Worm (Caenorhabditis elegans): ENCODE measurements around the gene F22F7.7.

The F22F7.7 gene

ce11 chrV:2133512-2133911, 6.3 kb downstream of the F22F7.7 start (continued):
- TF ChIP-seq egl-18 (GFP tag; IDR thresholded peaks at IDR 0.05) = no peak

- TF ChIP-seq ama-1 (optimal IDR thresholded peaks at IDR 0.05) (no peak), ama-1 (GFP tag; optimal IDR thresholded peaks at IDR 0.05) (no peak), nfyb-1 (GFP tag; IDR thresholded peaks at IDR 0.05) (peak; percentile 19; the same call in 1 of the 2 replicates), sea-2 (GFP tag; IDR thresholded peaks at IDR 0.05) (0 out of 2 replicates have a peak, but pooled peaks have one; percentile 18), ztf-6 (GFP tag; IDR thresholded peaks at IDR 0.05) (no peak), zfh-2 (GFP tag; conservative IDR thresholded peaks at IDR 0.05) (peak; percentile 56; the same call in 1 of the 2 replicates), efl-1 (GFP tag; optimal IDR thresholded peaks at IDR 0.05) (no peak), mxl-1 (tag; optimal IDR thresholded peaks at IDR 0.05) (no peak)
Observed at ce11 chrV:2132675-2133074, 7.2 kb downstream of the F22F7.7 start.

- TF ChIP-seq hlh-26 (GFP tag; conservative IDR thresholded peaks at IDR 0.05) (no peak), ceh-27 (GFP tag; optimal IDR thresholded peaks at IDR 0.05) (peak; percentile 47), dox-1 (GFP tag; IDR thresholded peaks at IDR 0.05) (peak; percentile 43; the same call in 1 of the 2 replicates), madf-8 (GFP tag; conservative IDR thresholded peaks at IDR 0.05) (peak; percentile 16; the same call in 1 of the 2 replicates), snpc-1.1 (tag; optimal IDR thresholded peaks at IDR 0.05; ENCODE audit: insufficient read depth) (peak; percentile 42), aptf-2 (GFP tag; conservative IDR thresholded peaks at IDR 0.05) (0 out of 2 replicates have a peak, but pooled peaks have one; percentile 58), K11D2.4 (GFP tag; IDR thresholded peaks at IDR 0.05) (0 out of 2 replicates have a peak, but pooled peaks have one; percentile 46), rcor-1 (GFP tag; IDR thresholded peaks at IDR 0.05) (peak; percentile 46; the same call in 1 of the 2 replicates), lin-54 (GFP tag; optimal IDR thresholded peaks at IDR 0.05) (peak; percentile 79), dpl-1 (GFP tag; optimal IDR thresholded peaks at IDR 0.05) (peak; percentile 73), attf-6 (GFP tag; IDR thresholded peaks at IDR 0.05) (no peak), B0336.3 (GFP tag; IDR thresholded peaks at IDR 0.05) (0 out of 2 replicates have a peak, but pooled peaks have one; percentile 39), lin-35 (GFP tag; optimal IDR thresholded peaks at IDR 0.05) (peak; percentile 10 to 81 (median 34)), xnd-1 (tag; optimal IDR thresholded peaks at IDR 0.05) (peak; percentile 8), unc-130 (GFP tag; optimal IDR thresholded peaks at IDR 0.05) (peak; percentile 76), ceh-91 (GFP tag; IDR thresholded peaks at IDR 0.05) (peak; percentile 45; the same call in 1 of the 2 replicates), lin-40 (tag; optimal IDR thresholded peaks at IDR 0.05) (peak; percentile 61), pbrm-1 (GFP tag; IDR thresholded peaks at IDR 0.05) (0 out of 2 replicates have a peak, but pooled peaks have one; percentile 32), efl-1 (GFP tag; optimal IDR thresholded peaks at IDR 0.05) (peak; percentile 49), F22D6.2 (tag; optimal IDR thresholded peaks at IDR 0.05) (peak; percentile 60), T26A5.8 (tag; optimal IDR thresholded peaks at IDR 0.05) (no peak), F33H1.4 (GFP tag; IDR thresholded peaks at IDR 0.05) (peak; percentile 27), Y56A3A.18 (GFP tag; IDR thresholded peaks at IDR 0.05) (no peak), bed-1 (GFP tag; IDR thresholded peaks at IDR 0.05) (0 out of 2 replicates have a peak, but pooled peaks have one; percentile 32), madf-6 (GFP tag; IDR thresholded peaks at IDR 0.05) (peak; percentile 66), mcd-1 (GFP tag; IDR thresholded peaks at IDR 0.05) (peak; percentile 76), ekl-4 (GFP tag; IDR thresholded peaks at IDR 0.05) (peak; percentile 9; the same call in 1 of the 2 replicates), nhr-120 (GFP tag; IDR thresholded peaks at IDR 0.05) (no peak), lir-1 (GFP tag; conservative IDR thresholded peaks at IDR 0.05) (peak; percentile 50; the same call in 1 of the 2 replicates), ZK185.1 (tag; optimal IDR thresholded peaks at IDR 0.05; ENCODE audit: poor library complexity, severe bottlenecking) (peak; percentile 85), snpc-1.3 (tag; optimal IDR thresholded peaks at IDR 0.05; ENCODE audit: insufficient read depth) (no peak), rec-8 (tag; optimal IDR thresholded peaks at IDR 0.05) (peak in 1 of 2 experiments; percentile 2), snpc-4 (GFP tag; optimal IDR thresholded peaks at IDR 0.05) (no peak), snpc-4 (tag; optimal IDR thresholded peaks at IDR 0.05) (peak in 3 of 4 experiments; percentile 16 to 28 (median 26)), madf-3 (GFP tag; IDR thresholded peaks at IDR 0.05) (no peak), ztf-25 (GFP tag; IDR thresholded peaks at IDR 0.05) (no peak)
Observed at ce11 chrV:2126996-2127585, 12.8 kb downstream of the F22F7.7 start, which contains the start of gene ldp-1. Gene ldp-1 (plus strand): TSS chrV:2127535.

Measured in whole organism, young adult.